Fruit fly (Drosophila melanogaster): ENCODE data around the gene CG18558.
A peak's percentile ranks its signal among the peaks of the same experiment; 100 is the strongest.

CG18558 gene

DNA sequence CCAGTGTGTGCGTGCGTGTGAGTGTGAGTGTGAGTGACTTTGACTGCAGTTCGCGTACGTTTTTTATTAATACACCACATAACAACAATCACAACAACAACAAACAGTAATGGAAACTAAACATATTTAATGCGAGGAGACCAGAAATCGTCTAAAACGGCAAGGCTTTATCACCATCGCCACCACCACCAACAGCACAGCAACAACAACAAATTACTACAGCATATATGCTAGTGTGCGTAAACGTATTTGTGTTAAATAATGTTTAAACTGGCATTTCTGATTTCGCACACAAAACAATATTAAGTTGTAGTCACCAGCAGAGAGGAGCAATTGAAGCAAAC, 41.9 kb upstream of the CG18558 start:
- TF ChIP-seq foxo (GFP tag; optimal IDR thresholded peaks at IDR 0.05) (no peak), Abd-B (GFP tag; optimal IDR thresholded peaks at IDR 0.05) (no peak), Jra (GFP tag; optimal IDR thresholded peaks at IDR 0.05) (no peak), Vsx2 (GFP tag; optimal IDR thresholded peaks at IDR 0.05; ENCODE audit: partially characterized antibody) (no peak), h (GFP tag; optimal IDR thresholded peaks at IDR 0.05) (no peak), Hr78 (GFP tag; optimal IDR thresholded peaks at IDR 0.05) (peak; percentile 37), usp (GFP tag; optimal IDR thresholded peaks at IDR 0.05) (no peak), psq (GFP tag; optimal IDR thresholded peaks at IDR 0.05) (no peak), brk (GFP tag; optimal IDR thresholded peaks at IDR 0.05) (no peak), Dfd (GFP tag; optimal IDR thresholded peaks at IDR 0.05) (no peak), lola (GFP tag; optimal IDR thresholded peaks at IDR 0.05) (no peak), OdsH (GFP tag; optimal IDR thresholded peaks at IDR 0.05) (no peak), sv (GFP tag; optimal IDR thresholded peaks at IDR 0.05) (no peak), Dif (GFP tag; optimal IDR thresholded peaks at IDR 0.05; ENCODE audit: partially characterized antibody) (no peak), N (GFP tag; optimal IDR thresholded peaks at IDR 0.05) (peak; percentile 90), Sp1 (GFP tag; optimal IDR thresholded peaks at IDR 0.05) (no peak), CrebA (GFP tag; optimal IDR thresholded peaks at IDR 0.05; ENCODE audit: borderline replicate concordance) (no peak), fru (GFP tag; optimal IDR thresholded peaks at IDR 0.05) (peak; percentile 17), Hr83 (GFP tag; optimal IDR thresholded peaks at IDR 0.05; ENCODE audit: poor library complexity, severe bottlenecking) (no peak), woc (GFP tag; optimal IDR thresholded peaks at IDR 0.05) (no peak), pan (optimal IDR thresholded peaks at IDR 0.05) (no peak)

DNA sequence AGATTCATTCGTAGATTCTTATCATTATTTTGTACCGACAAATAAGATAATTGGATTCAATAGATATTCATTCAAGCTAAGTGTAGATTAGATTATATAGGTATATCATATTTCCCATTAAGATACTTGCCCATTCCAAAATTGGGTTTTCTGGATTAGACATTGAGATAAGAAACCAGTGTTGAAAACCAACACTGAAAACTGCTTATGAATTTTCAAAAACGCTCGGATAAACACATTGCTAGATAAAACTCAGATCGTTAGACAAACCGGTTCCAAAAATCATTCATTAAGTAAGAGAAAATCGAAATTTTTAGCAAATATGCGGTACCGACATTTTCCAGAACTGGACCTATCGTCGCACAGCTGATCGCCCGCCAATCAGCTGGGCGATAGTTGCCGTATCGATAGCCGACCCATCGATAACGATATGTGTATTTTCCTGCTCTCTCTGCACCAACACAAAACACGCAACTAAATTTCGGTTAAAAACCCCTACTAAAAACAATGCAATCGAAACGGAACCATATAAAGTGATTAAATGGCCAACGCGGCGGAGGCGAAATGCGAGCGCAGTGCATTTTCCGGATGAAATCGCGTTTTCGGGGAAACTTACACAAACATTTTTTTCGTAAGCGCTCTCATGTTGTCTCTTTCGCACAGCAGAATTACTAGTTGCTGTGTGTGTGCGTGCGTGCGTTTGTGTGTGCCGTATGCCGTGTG, 41.4 kb upstream of the CG18558 start, which contains the start of the genes NTPase and lilli:
Gene NTPase, minus strand, starts transcription at position 348 of the 723 bp plus-strand sequence.
Gene lilli, plus strand, starts transcription at position 427 of the 723 bp plus-strand sequence.
- TF ChIP-seq CG9705 (GFP tag; optimal IDR thresholded peaks at IDR 0.05) = no peak
- TF ChIP-seq fru (GFP tag; optimal IDR thresholded peaks at IDR 0.05) = peak; percentile 94
- no peak for TF ChIP-seq Myc (optimal IDR thresholded peaks at IDR 0.05)
- peak; percentile 7 for TF ChIP-seq CG32264 (GFP tag; optimal IDR thresholded peaks at IDR 0.05)
- no peak for TF ChIP-seq Hr78 (GFP tag; optimal IDR thresholded peaks at IDR 0.05)
- TF ChIP-seq pan (optimal IDR thresholded peaks at IDR 0.05) = no peak
- peak; percentile 46 to 75 for TF ChIP-seq foxo (GFP tag; optimal IDR thresholded peaks at IDR 0.05)
- peak; percentile 51 for TF ChIP-seq ey (GFP tag; optimal IDR thresholded peaks at IDR 0.05)
- peak; percentile 84 for TF ChIP-seq sv (GFP tag; optimal IDR thresholded peaks at IDR 0.05)
- TF ChIP-seq CrebA (GFP tag; optimal IDR thresholded peaks at IDR 0.05; ENCODE audit: borderline replicate concordance) = no peak
- peak; percentile 4 for TF ChIP-seq dmrt93B (GFP tag; optimal IDR thresholded peaks at IDR 0.05)
- TF ChIP-seq Vsx2 (GFP tag; optimal IDR thresholded peaks at IDR 0.05; ENCODE audit: partially characterized antibody) = no peak
- no peak for TF ChIP-seq psq (GFP tag; optimal IDR thresholded peaks at IDR 0.05)
- TF ChIP-seq sage (GFP tag; optimal IDR thresholded peaks at IDR 0.05) = no peak
- peak; percentile 59 for TF ChIP-seq rgr (GFP tag; optimal IDR thresholded peaks at IDR 0.05)
- TF ChIP-seq GATAd (GFP tag; optimal IDR thresholded peaks at IDR 0.05) = peak; percentile 57
- peak; percentile 80 for TF ChIP-seq Hnf4 (GFP tag; optimal IDR thresholded peaks at IDR 0.05)
- peak; percentile 58 for TF ChIP-seq dsf (GFP tag; optimal IDR thresholded peaks at IDR 0.05; ENCODE audit: borderline replicate concordance)
- TF ChIP-seq Dfd (GFP tag; optimal IDR thresholded peaks at IDR 0.05) = no peak
- peak; percentile 58 for TF ChIP-seq Jra (GFP tag; optimal IDR thresholded peaks at IDR 0.05)
- TF ChIP-seq br (GFP tag; optimal IDR thresholded peaks at IDR 0.05) = peak; percentile 48
- TF ChIP-seq h (GFP tag; optimal IDR thresholded peaks at IDR 0.05) = peak; percentile 80
- TF ChIP-seq tai (GFP tag; optimal IDR thresholded peaks at IDR 0.05) = no peak
- TF ChIP-seq usp (GFP tag; optimal IDR thresholded peaks at IDR 0.05) = no peak
- TF ChIP-seq dl (GFP tag; optimal IDR thresholded peaks at IDR 0.05; ENCODE audit: insufficient read depth in 1 of 2, partially characterized antibody in 2 of 2) = no peak
- TF ChIP-seq Abd-B (GFP tag; optimal IDR thresholded peaks at IDR 0.05) = peak; percentile 45
- TF ChIP-seq woc (GFP tag; optimal IDR thresholded peaks at IDR 0.05) = peak; percentile 37
- TF ChIP-seq OdsH (GFP tag; optimal IDR thresholded peaks at IDR 0.05) = peak; percentile 66
- TF ChIP-seq brk (GFP tag; optimal IDR thresholded peaks at IDR 0.05) = peak; percentile 11
- TF ChIP-seq jim (GFP tag; optimal IDR thresholded peaks at IDR 0.05) = no peak
- TF ChIP-seq Sp1 (GFP tag; optimal IDR thresholded peaks at IDR 0.05) = peak; percentile 14
- TF ChIP-seq Hr83 (GFP tag; optimal IDR thresholded peaks at IDR 0.05; ENCODE audit: poor library complexity, severe bottlenecking) = peak; percentile 75
- peak; percentile 16 for TF ChIP-seq lola (GFP tag; optimal IDR thresholded peaks at IDR 0.05)
- TF ChIP-seq HLH106 (tag; optimal IDR thresholded peaks at IDR 0.05) = no peak
- TF ChIP-seq Rel (GFP tag; optimal IDR thresholded peaks at IDR 0.05) = no peak
- TF ChIP-seq Rel (tag; optimal IDR thresholded peaks at IDR 0.05) = peak; percentile 40
- TF ChIP-seq Mio (GFP tag; optimal IDR thresholded peaks at IDR 0.05) = peak; percentile 7
- no peak for TF ChIP-seq N (GFP tag; optimal IDR thresholded peaks at IDR 0.05)
- no peak for TF ChIP-seq Dif (GFP tag; optimal IDR thresholded peaks at IDR 0.05; ENCODE audit: partially characterized antibody)
